Worm (Caenorhabditis elegans): Measurements from ENCODE around the gene C16C4.1.

The C16C4.1 gene

DNA sequence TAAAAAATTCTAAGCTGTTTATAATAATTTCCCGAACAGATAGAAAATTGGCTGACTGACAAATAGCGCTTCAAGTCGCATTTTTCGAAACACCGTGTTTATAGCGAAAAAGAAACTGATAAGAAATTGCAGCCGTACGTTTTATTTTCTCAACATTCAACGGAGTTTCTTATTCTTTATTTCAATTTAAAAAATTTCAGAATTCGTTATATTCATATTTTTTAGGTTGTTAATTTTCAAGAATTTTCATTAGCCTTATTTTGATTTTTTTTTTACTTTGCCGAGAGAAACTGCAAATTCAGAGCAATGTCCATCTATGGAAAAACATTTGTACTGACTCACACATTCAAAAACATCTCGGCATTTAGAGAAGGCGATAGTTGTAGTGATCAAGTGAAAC lies 3.9 kb downstream of the C16C4.1 start, which contains the start of gene C46F9.6:
C46F9.6 (plus strand) TSS at position 301 of the 400 bp plus-strand sequence.
- TF ChIP-seq elt-2 (tag; optimal IDR thresholded peaks at IDR 0.05) = peak; percentile 6
- no peak for TF ChIP-seq tlp-1 (tag; optimal IDR thresholded peaks at IDR 0.05)

ce11 chrII:1899934-1900333 lies 5.9 kb downstream of the C16C4.1 start, which contains the start of gene math-24:
math-24 (plus strand) TSS chrII:1900234.
- TF ChIP-seq pag-3 (tag; optimal IDR thresholded peaks at IDR 0.05; ENCODE audit: borderline replicate concordance, insufficient read depth) (no peak), nhr-77 (tag; optimal IDR thresholded peaks at IDR 0.05) (no peak), fkh-8 (tag; optimal IDR thresholded peaks at IDR 0.05) (no peak), nhr-90 (tag; optimal IDR thresholded peaks at IDR 0.05; ENCODE audit: poor library complexity) (no peak), isw-1 (GFP tag; IDR thresholded peaks at IDR 0.05) (no peak), C34B4.2 (tag; optimal IDR thresholded peaks at IDR 0.05) (no peak)

- TF ChIP-seq ama-1 (optimal IDR thresholded peaks at IDR 0.05) (no peak), lir-3 (tag; optimal IDR thresholded peaks at IDR 0.05; ENCODE audit: poor library complexity) (no peak), ztf-4 (tag; optimal IDR thresholded peaks at IDR 0.05) (no peak), C34B4.2 (tag; optimal IDR thresholded peaks at IDR 0.05) (no peak), fos-1 (tag; optimal IDR thresholded peaks at IDR 0.05) (no peak), alr-1 (tag; optimal IDR thresholded peaks at IDR 0.05; ENCODE audit: borderline replicate concordance) (no peak), mab-9 (GFP tag; IDR thresholded peaks at IDR 0.05) (no peak), sup-37 (GFP tag; optimal IDR thresholded peaks at IDR 0.05) (no peak), lin-39 (tag; optimal IDR thresholded peaks at IDR 0.05) (no peak), swsn-7 (tag; optimal IDR thresholded peaks at IDR 0.05) (no peak), efl-1 (optimal IDR thresholded peaks at IDR 0.05) (no peak), efl-1 (GFP tag; optimal IDR thresholded peaks at IDR 0.05 in 1 of 2) (no peak), dsc-1 (tag; optimal IDR thresholded peaks at IDR 0.05) (no peak)
These were observed 8.0 kb downstream of the C16C4.1 start, which contains the start of gene math-23 for ce11 chrII:1901981-1902380. math-23 (plus strand) TSS chrII:1902281.

DNA sequence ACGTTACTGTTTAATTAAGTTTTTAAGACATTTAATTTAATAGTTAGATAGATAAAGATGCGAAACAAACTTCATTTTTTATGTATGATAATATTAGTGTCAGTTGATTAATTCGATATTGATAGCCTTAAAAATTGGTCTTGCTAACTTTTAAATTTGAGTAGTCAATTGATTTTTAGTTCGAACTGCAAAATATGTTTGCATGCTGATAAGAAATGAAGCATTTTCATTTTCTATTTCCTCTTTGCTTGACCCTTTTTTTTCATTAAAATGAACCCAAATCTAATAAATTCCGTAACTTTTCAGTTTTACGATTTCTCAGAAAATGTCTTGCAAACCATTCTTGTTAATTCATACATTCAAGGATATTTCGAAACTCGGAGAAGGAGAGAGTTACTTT lies 11.1 kb downstream of the C16C4.1 start, which contains the start of gene math-22:
math-22 (plus strand) TSS at position 301 of the 400 bp plus-strand sequence.
- TF ChIP-seq nhr-12 (tag; optimal IDR thresholded peaks at IDR 0.05) (no peak), tlp-1 (tag; optimal IDR thresholded peaks at IDR 0.05) (no peak), unc-130 (tag; optimal IDR thresholded peaks at IDR 0.05) (no peak), xbp-1 (tag; optimal IDR thresholded peaks at IDR 0.05) (no peak), C04F5.9 (tag; optimal IDR thresholded peaks at IDR 0.05) (no peak), hpl-2 (GFP tag; optimal IDR thresholded peaks at IDR 0.05) (no peak), nhr-76 (tag; optimal IDR thresholded peaks at IDR 0.05) (no peak), egl-27 (tag; optimal IDR thresholded peaks at IDR 0.05) (no peak), nhr-71 (tag; optimal IDR thresholded peaks at IDR 0.05) (no peak), grh-1 (GFP tag; IDR thresholded peaks at IDR 0.05) (no peak), mep-1 (tag; optimal IDR thresholded peaks at IDR 0.05) (no peak), snu-23 (GFP tag; optimal IDR thresholded peaks at IDR 0.05) (no peak)

ce11 chrII:1912741-1913140 lies 18.7 kb downstream of the C16C4.1 start, which contains the start of gene math-31:
math-31 (minus strand) TSS chrII:1912841.
- TF ChIP-seq nhr-12 (tag; optimal IDR thresholded peaks at IDR 0.05) (no peak), egl-27 (tag; optimal IDR thresholded peaks at IDR 0.05) (no peak), pag-3 (tag; optimal IDR thresholded peaks at IDR 0.05; ENCODE audit: borderline replicate concordance, insufficient read depth) (no peak), fkh-4 (tag; optimal IDR thresholded peaks at IDR 0.05; ENCODE audit: borderline replicate concordance) (no peak), ztf-11 (tag; optimal IDR thresholded peaks at IDR 0.05) (no peak), xbp-1 (tag; optimal IDR thresholded peaks at IDR 0.05) (no peak), hlh-17 (GFP tag; optimal IDR thresholded peaks at IDR 0.05; ENCODE audit: borderline replicate concordance) (no peak), ama-1 (optimal IDR thresholded peaks at IDR 0.05) (no peak), mef-2 (tag; optimal IDR thresholded peaks at IDR 0.05) (no peak), swsn-7 (tag; optimal IDR thresholded peaks at IDR 0.05) (no peak), Y116A8C.19 (tag; optimal IDR thresholded peaks at IDR 0.05; ENCODE audit: borderline replicate concordance) (no peak), snu-23 (GFP tag; optimal IDR thresholded peaks at IDR 0.05) (no peak), lin-39 (tag; optimal IDR thresholded peaks at IDR 0.05) (no peak), fos-1 (tag; optimal IDR thresholded peaks at IDR 0.05) (no peak), tlp-1 (tag; optimal IDR thresholded peaks at IDR 0.05) (no peak), unc-98 (GFP tag; IDR thresholded peaks at IDR 0.05) (no peak), pax-3 (tag; optimal IDR thresholded peaks at IDR 0.05) (no peak)

All from whole organism, L1 larva.